Fruit fly (Drosophila melanogaster) whole organism, embryonic: Measurements from ENCODE around the gene Rbbp5.

Experiments used
- Aef1 ChIP-seq: fragments of 200-800 bp; sonication (Bioruptor generic); IDR thresholded peaks from 3 replicates; pipeline ENCODE4 v1.3.6; 2022; ENCODE audit warnings: missing biosample characterization, missing genetic modification characterization
- BEAF-32 ChIP-seq: fragments of 200-800 bp; sonication (Bioruptor generic); optimal IDR thresholded peaks from 3 replicates; lab custom pipeline; 2017; ENCODE audit warnings: missing biosample characterization, missing genetic modification characterization, mild to moderate bottlenecking, moderate library complexity, missing genetic modification reagents
- CG1024 ChIP-seq: fragments of 200-800 bp; sonication (Bioruptor generic); IDR thresholded peaks from 2 replicates; pipeline ENCODE4 v1.3.6; 2022; ENCODE audit warnings: missing biosample characterization, missing genetic modification characterization
- CG10431 ChIP-seq: fragments of 200-800 bp; sonication (Bioruptor generic); optimal IDR thresholded peaks from 3 replicates; lab custom pipeline; 2018; ENCODE audit warnings: missing biosample characterization, mild to moderate bottlenecking, missing genetic modification characterization
- CG10565 ChIP-seq: fragments of 200-800 bp; sonication (Bioruptor generic); optimal IDR thresholded peaks from 3 replicates; lab custom pipeline; 2016; ENCODE audit warnings: missing biosample characterization, mild to moderate bottlenecking, missing genetic modification characterization
- CG11504 ChIP-seq: fragments of 200-800 bp; sonication (Bioruptor generic); optimal IDR thresholded peaks from 3 replicates; lab custom pipeline; 2019; ENCODE audit warnings: missing biosample characterization, mild to moderate bottlenecking, missing genetic modification characterization, moderate library complexity
- CG13123 ChIP-seq: fragments of 200-800 bp; sonication (Bioruptor generic); optimal IDR thresholded peaks from 2 replicates; lab custom pipeline; 2016; ENCODE audit warnings: missing biosample characterization, missing genetic modification characterization
- CG16813 ChIP-seq: fragments of 200-800 bp; sonication (Bioruptor generic); IDR thresholded peaks from 3 replicates; pipeline ENCODE4 v1.3.6; 2022; ENCODE audit warnings: missing biosample characterization, missing genetic modification characterization; ENCODE audit not compliant: partially characterized antibody
- CG17568 ChIP-seq: fragments of 200-800 bp; sonication (Bioruptor generic); optimal IDR thresholded peaks from 2 replicates; lab custom pipeline; 2018; ENCODE audit warnings: missing biosample characterization, mild to moderate bottlenecking, missing genetic modification characterization, moderate library complexity
- CG2129 ChIP-seq: fragments of 200-800 bp; sonication (Bioruptor generic); IDR thresholded peaks from 2 replicates; pipeline ENCODE4 v1.3.6; 2022; ENCODE audit warnings: missing biosample characterization, missing genetic modification characterization; ENCODE audit not compliant: partially characterized antibody
- CG2712 ChIP-seq: fragments of 200-800 bp; optimal IDR thresholded peaks from 3 replicates; lab custom pipeline; 2019; ENCODE audit warnings: missing biosample characterization, mild to moderate bottlenecking, missing genetic modification characterization, moderate library complexity
- CG34224 ChIP-seq: fragments of 200-800 bp; sonication (Bioruptor generic); IDR thresholded peaks from 3 replicates; pipeline ENCODE4 v1.3.6; 2022; ENCODE audit warnings: missing biosample characterization, missing genetic modification characterization; ENCODE audit not compliant: partially characterized antibody
- CG4424 ChIP-seq: fragments of 200-800 bp; sonication (Bioruptor generic); optimal IDR thresholded peaks from 3 replicates; lab custom pipeline; 2016; ENCODE audit warnings: missing biosample characterization, missing genetic modification characterization
- CG6654 ChIP-seq: fragments of 200-800 bp; sonication (Bioruptor generic); optimal IDR thresholded peaks from 2 replicates; lab custom pipeline; 2017; ENCODE audit warnings: missing biosample characterization, mild to moderate bottlenecking, missing genetic modification characterization
- CG8089 ChIP-seq: fragments of 200-800 bp; sonication (Bioruptor generic); optimal IDR thresholded peaks from 3 replicates; lab custom pipeline; 2016; ENCODE audit warnings: missing biosample characterization, missing genetic modification characterization
- CG8765 ChIP-seq: fragments of 200-800 bp; sonication (Bioruptor generic); IDR thresholded peaks from 2 replicates; pipeline ENCODE4 v1.3.6; 2022; ENCODE audit warnings: missing biosample characterization, missing genetic modification characterization
- CTCF ChIP-seq: fragments of 200-800 bp; sonication (Bioruptor generic); optimal IDR thresholded peaks from 2 replicates; lab custom pipeline; 2017; ENCODE audit warnings: missing biosample characterization, mild to moderate bottlenecking, missing genetic modification characterization, moderate library complexity
- Chrac-16 ChIP-seq: fragments of 200-800 bp; sonication (Bioruptor generic); optimal IDR thresholded peaks from 3 replicates; lab custom pipeline; 2016; ENCODE audit warnings: missing biosample characterization, missing genetic modification characterization
- D ChIP-seq, 2 experiments: fragments of 200-800 bp in 1 of 2; fragments of >200 bp in 1 of 2; sonication (Bioruptor generic) in 1 of 2; optimal IDR thresholded peaks; 2 replicates in 1 of 2; 3 replicates in 1 of 2; lab custom pipeline; 2017; ENCODE audit warnings: mild to moderate bottlenecking in 1 of 2, missing biosample characterization in 1 of 2, missing genetic modification characterization in 1 of 2, missing genetic modification reagents in 1 of 2
- Dll ChIP-seq: fragments of 200-800 bp; sonication (Bioruptor generic); IDR thresholded peaks from 4 replicates; pipeline ENCODE4 v1.3.6; 2022; ENCODE audit warnings: missing biosample characterization, missing genetic modification characterization; ENCODE audit not compliant: partially characterized antibody
- H2.0 ChIP-seq: fragments of 200-800 bp; sonication (Bioruptor generic); IDR thresholded peaks from 2 replicates; pipeline ENCODE4 v1.3.6; 2022; ENCODE audit warnings: missing biosample characterization, missing genetic modification characterization
- Hr51 ChIP-seq, 2 experiments: fragments of 200-800 bp; sonication (Bioruptor generic); optimal IDR thresholded peaks; 2 replicates in 1 of 2; 3 replicates in 1 of 2; lab custom pipeline; 2016 to 2018; ENCODE audit warnings: missing biosample characterization in 2 of 2, missing genetic modification characterization in 2 of 2, mild to moderate bottlenecking in 1 of 2, moderate library complexity in 1 of 2
- MBD-R2 ChIP-seq: fragments of 200-800 bp; sonication (Bioruptor generic); IDR thresholded peaks from 2 replicates; pipeline ENCODE4 v1.3.6; 2022; ENCODE audit warnings: missing biosample characterization, missing genetic modification characterization
- MESR4 ChIP-seq: fragments of 200-800 bp; sonication (Bioruptor generic); optimal IDR thresholded peaks from 2 replicates; lab custom pipeline; 2018; ENCODE audit warnings: missing biosample characterization, mild to moderate bottlenecking, missing genetic modification characterization, moderate library complexity
- Six4 ChIP-seq: fragments of 200-800 bp; sonication (Bioruptor generic); optimal IDR thresholded peaks from 2 replicates; lab custom pipeline; 2016; ENCODE audit warnings: missing biosample characterization, missing genetic modification characterization
- Trl ChIP-seq, 3 experiments: fragments of >200 bp in 2 of 3; fragments of 200-800 bp in 1 of 3; sonication (Bioruptor generic) in 1 of 3; optimal IDR thresholded peaks; 2 replicates in 1 of 3; 3 replicates in 2 of 3; lab custom pipeline; 2016 to 2017; ENCODE audit warnings: missing biosample characterization in 1 of 3, missing genetic modification characterization in 1 of 3
- YL-1 ChIP-seq: fragments of 200-800 bp; sonication (Bioruptor generic); optimal IDR thresholded peaks from 3 replicates; lab custom pipeline; 2017; ENCODE audit warnings: missing biosample characterization, mild to moderate bottlenecking, missing genetic modification characterization
- ara ChIP-seq: fragments of 200-800 bp; sonication (Bioruptor generic); IDR thresholded peaks from 2 replicates; pipeline ENCODE4 v1.3.6; 2022; ENCODE audit warnings: missing biosample characterization, missing genetic modification characterization
- bbx ChIP-seq: fragments of 200-800 bp; sonication (Bioruptor generic); IDR thresholded peaks from 2 replicates; pipeline ENCODE4 v1.3.6; 2022; ENCODE audit warnings: missing biosample characterization, missing genetic modification characterization; ENCODE audit not compliant: partially characterized antibody
- cato ChIP-seq: fragments of 200-800 bp; sonication (Bioruptor generic); optimal IDR thresholded peaks from 2 replicates; lab custom pipeline; 2016; ENCODE audit warnings: missing biosample characterization, missing genetic modification characterization, borderline replicate concordance
- crol ChIP-seq: fragments of 200-800 bp; sonication (Bioruptor generic); IDR thresholded peaks from 2 replicates; pipeline ENCODE4 v1.3.6; 2022; ENCODE audit warnings: missing biosample characterization, missing genetic modification characterization
- crp ChIP-seq, 2 experiments: fragments of 200-800 bp; sonication (Bioruptor generic); optimal IDR thresholded peaks; 2 replicates in 1 of 2; 3 replicates in 1 of 2; lab custom pipeline; 2017; ENCODE audit warnings: missing biosample characterization in 2 of 2, missing genetic modification characterization in 2 of 2, mild to moderate bottlenecking in 1 of 2, moderate library complexity in 1 of 2
- gem ChIP-seq: fragments of 200-800 bp; sonication (Bioruptor generic); optimal IDR thresholded peaks from 2 replicates; lab custom pipeline; 2019; ENCODE audit warnings: missing biosample characterization, mild to moderate bottlenecking, missing genetic modification characterization, moderate library complexity
- gfzf ChIP-seq: fragments of 200-800 bp; sonication (Bioruptor generic); optimal IDR thresholded peaks from 2 replicates; lab custom pipeline; 2016; ENCODE audit warnings: missing biosample characterization, mild to moderate bottlenecking, missing genetic modification characterization, moderate library complexity
- ham ChIP-seq: fragments of 200-800 bp; sonication (Bioruptor generic); IDR thresholded peaks from 2 replicates; pipeline ENCODE4 v1.3.6; 2022; ENCODE audit warnings: missing biosample characterization, missing genetic modification characterization
- klu ChIP-seq: fragments of 200-800 bp; sonication (Bioruptor generic); IDR thresholded peaks from 2 replicates; pipeline ENCODE4 v1.3.6; 2022; ENCODE audit warnings: missing biosample characterization, missing genetic modification characterization
- mam ChIP-seq: fragments of 200-800 bp; sonication (Bioruptor generic); optimal IDR thresholded peaks from 3 replicates; lab custom pipeline; 2016; ENCODE audit warnings: missing biosample characterization, missing genetic modification characterization
- mld ChIP-seq: fragments of 200-800 bp; sonication (Bioruptor generic); IDR thresholded peaks from 3 replicates; pipeline ENCODE4 v1.3.6; 2022; ENCODE audit warnings: missing biosample characterization, missing genetic modification characterization; ENCODE audit not compliant: partially characterized antibody
- onecut ChIP-seq: fragments of 200-800 bp; sonication (Bioruptor generic); IDR thresholded peaks from 2 replicates; pipeline ENCODE4 v1.3.6; 2022; ENCODE audit warnings: missing biosample characterization, missing genetic modification characterization
- pzg ChIP-seq: fragments of 200-800 bp; sonication (Bioruptor generic); optimal IDR thresholded peaks from 3 replicates; lab custom pipeline; 2018; ENCODE audit warnings: missing biosample characterization, mild to moderate bottlenecking, missing genetic modification characterization, moderate library complexity
- ro ChIP-seq: fragments of 200-800 bp; sonication (Bioruptor generic); IDR thresholded peaks from 2 replicates; pipeline ENCODE4 v1.3.6; 2022; ENCODE audit warnings: missing biosample characterization, missing genetic modification characterization
- salm ChIP-seq: fragments of 200-800 bp; sonication (Bioruptor generic); optimal IDR thresholded peaks from 2 replicates; lab custom pipeline; 2018; ENCODE audit warnings: missing biosample characterization, mild to moderate bottlenecking, missing genetic modification characterization
- sens ChIP-seq: fragments of 200-800 bp; sonication (Bioruptor generic); peaks from one replicate; lab custom pipeline; 2016; ENCODE audit warnings: missing biosample characterization, missing genetic modification characterization
- sima ChIP-seq: fragments of 200-800 bp; sonication (Bioruptor generic); optimal IDR thresholded peaks from 2 replicates; lab custom pipeline; 2016; ENCODE audit warnings: missing biosample characterization, missing genetic modification characterization
- stwl ChIP-seq: fragments of 200-800 bp; sonication (Bioruptor generic); optimal IDR thresholded peaks from 3 replicates; lab custom pipeline; 2018; ENCODE audit warnings: missing biosample characterization, mild to moderate bottlenecking, missing genetic modification characterization, moderate library complexity
- tna ChIP-seq: fragments of 200-800 bp; sonication (Bioruptor generic); IDR thresholded peaks from 2 replicates; pipeline ENCODE4 v1.3.6; 2022; ENCODE audit warnings: missing biosample characterization, missing genetic modification characterization; ENCODE audit not compliant: partially characterized antibody
- twi ChIP-seq: fragments of 200-800 bp; optimal IDR thresholded peaks from 2 replicates; lab custom pipeline; 2019; ENCODE audit warnings: missing biosample characterization, mild to moderate bottlenecking, missing genetic modification characterization, moderate library complexity
- vnd ChIP-seq: fragments of 200-800 bp; sonication (Bioruptor generic); IDR thresholded peaks from 3 replicates; pipeline ENCODE4 v1.3.6; 2022; ENCODE audit warnings: missing biosample characterization, missing genetic modification characterization; ENCODE audit not compliant: partially characterized antibody
- zen2 ChIP-seq: fragments of 200-800 bp; sonication (Bioruptor generic); IDR thresholded peaks from 3 replicates; pipeline ENCODE4 v1.3.6; 2022; ENCODE audit warnings: missing biosample characterization, missing genetic modification characterization; ENCODE audit not compliant: partially characterized antibody

Rbbp5 gene

DNA sequence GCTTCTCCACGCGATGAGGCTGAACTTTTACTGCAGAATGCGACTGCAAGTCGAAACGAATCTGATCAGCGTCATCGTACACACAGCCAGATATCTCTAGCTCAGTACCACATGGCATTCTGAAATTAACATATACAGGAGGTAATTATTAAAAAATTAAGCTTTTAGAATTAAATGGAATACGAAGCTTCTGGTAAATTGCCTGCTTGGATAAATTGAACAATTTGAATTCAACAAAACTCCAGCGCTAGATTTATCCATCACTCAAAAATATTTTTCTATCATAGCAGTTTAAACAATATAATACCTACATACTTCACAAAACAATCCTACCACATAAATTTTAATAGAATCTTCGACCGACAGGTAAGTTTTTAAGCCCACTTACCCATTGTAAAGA is 48.6 kb downstream of the Rbbp5 start, which contains the start of gene SCCRO4:
Gene SCCRO4 (plus strand): TSS at position 301 of the 400 bp plus-strand sequence.
- no peak for TF ChIP-seq mld (GFP tag; lab: Robert Waterston, UW)
- TF ChIP-seq ham (GFP tag; lab: Robert Waterston, UW), result no peak
- no peak for TF ChIP-seq CG10431 (GFP tag; lab: Kevin White, UChicago)
- no peak for TF ChIP-seq CG6654 (GFP tag; lab: Kevin White, UChicago)
- no peak for TF ChIP-seq CG13123
- TF ChIP-seq CG34224, result no peak
- TF ChIP-seq crp (GFP tag; optimal IDR thresholded peaks at IDR 0.05; lab: Kevin White, UChicago), result no peak
- no peak for TF ChIP-seq BEAF-32 (GFP tag; lab: Kevin White, UChicago)
- no peak for TF ChIP-seq H2.0
- TF ChIP-seq twi (tag; lab: Kevin White, UChicago), result no peak
- TF ChIP-seq CG8089 (GFP tag; lab: Kevin White, UChicago), result no peak
- no peak for TF ChIP-seq CG10565
- no peak for TF ChIP-seq Aef1 (GFP tag; lab: Robert Waterston, UW)
- no peak for TF ChIP-seq ro
- no peak for TF ChIP-seq klu (GFP tag; lab: Robert Waterston, UW)
- TF ChIP-seq CG8765, result no peak
- no peak for TF ChIP-seq gem (tag; lab: Kevin White, UChicago)
- no peak for TF ChIP-seq salm (tag; lab: Kevin White, UChicago)
- no peak for TF ChIP-seq CG1024 (GFP tag; lab: Robert Waterston, UW)

DNA sequence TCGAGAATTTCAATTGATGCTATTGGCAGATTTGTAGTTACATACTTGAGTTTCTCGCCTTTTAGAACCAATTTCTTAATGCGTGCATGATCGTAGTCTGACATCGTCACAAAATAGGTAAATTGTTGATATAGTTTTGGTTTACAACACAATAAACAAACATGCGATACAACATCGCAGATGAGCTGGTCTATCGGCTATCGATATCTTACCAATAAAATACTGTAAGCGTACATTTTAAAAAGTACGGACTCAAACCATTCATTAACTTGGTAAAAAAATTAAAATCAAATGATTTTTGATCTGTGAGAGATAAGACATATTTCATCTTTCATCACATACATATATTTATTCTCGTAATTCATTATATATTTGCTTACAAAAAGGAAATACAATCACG is 50.9 kb downstream of the Rbbp5 start, which contains the start of gene FRG1:
Gene FRG1 (minus strand): TSS at position 175 of the 400 bp plus-strand sequence.
- TF ChIP-seq MBD-R2, result peak; percentile 73
- TF ChIP-seq CG4424, result no peak
- peak; percentile 48 for TF ChIP-seq sens
- peak; percentile 39; the same call in 1 of the 2 replicates for TF ChIP-seq CG2129 (GFP tag; lab: Robert Waterston, UW)
- TF ChIP-seq vnd, result peak; percentile 61; the same call in 1 of the 3 replicates
- no peak for TF ChIP-seq D (optimal IDR thresholded peaks at IDR 0.05; lab: Kevin White, UChicago)
- TF ChIP-seq D (GFP tag; optimal IDR thresholded peaks at IDR 0.05; lab: Kevin White, UChicago), result no peak
- TF ChIP-seq bbx (GFP tag; lab: Robert Waterston, UW), result peak; percentile 85
- no peak for TF ChIP-seq Trl (optimal IDR thresholded peaks at IDR 0.05; lab: Kevin White, UChicago)
- no peak for TF ChIP-seq Trl (GFP tag; optimal IDR thresholded peaks at IDR 0.05; lab: Kevin White, UChicago)
- peak; percentile 84 for TF ChIP-seq stwl
- TF ChIP-seq YL-1, result peak; percentile 45
- no peak for TF ChIP-seq CG11504 (tag; lab: Kevin White, UChicago)
- peak; percentile 76 for TF ChIP-seq Dll (GFP tag; lab: Robert Waterston, UW)
- peak in 1 of 2 experiments; percentile 62 for TF ChIP-seq Hr51 (GFP tag; optimal IDR thresholded peaks at IDR 0.05; lab: Kevin White, UChicago)
- peak; percentile 1 for TF ChIP-seq CG2712
- TF ChIP-seq ara (GFP tag; lab: Robert Waterston, UW), result no peak
- no peak for TF ChIP-seq Chrac-16
- TF ChIP-seq CG17568, result no peak
- peak; percentile 60 for TF ChIP-seq tna (GFP tag; lab: Robert Waterston, UW)
- TF ChIP-seq sima (GFP tag; lab: Kevin White, UChicago), result no peak
- TF ChIP-seq Six4 (GFP tag; lab: Kevin White, UChicago), result no peak
- peak; percentile 58 for TF ChIP-seq pzg (GFP tag; lab: Kevin White, UChicago)
- peak; percentile 47; the same call in 2 of the 3 replicates for TF ChIP-seq zen2 (GFP tag; lab: Robert Waterston, UW)
- TF ChIP-seq onecut, result no peak
- no peak for TF ChIP-seq cato (GFP tag; lab: Kevin White, UChicago)
- peak; percentile 49 for TF ChIP-seq gfzf (GFP tag; lab: Kevin White, UChicago)
- TF ChIP-seq CTCF (GFP tag; lab: Kevin White, UChicago), result peak; percentile 38
- TF ChIP-seq crol (GFP tag; lab: Robert Waterston, UW), result no peak
- peak; percentile 70 for TF ChIP-seq CG16813 (GFP tag; lab: Robert Waterston, UW)
- TF ChIP-seq mam (GFP tag; lab: Kevin White, UChicago), result no peak
- TF ChIP-seq MESR4 (GFP tag; lab: Kevin White, UChicago), result peak; percentile 49
- peak in 1 of 2 experiments; percentile 5 for TF ChIP-seq crp (GFP tag; optimal IDR thresholded peaks at IDR 0.05; lab: Kevin White, UChicago)
